Worm (Caenorhabditis elegans): ENCODE data around the gene C26D10.6.

C26D10.6 gene

DNA sequence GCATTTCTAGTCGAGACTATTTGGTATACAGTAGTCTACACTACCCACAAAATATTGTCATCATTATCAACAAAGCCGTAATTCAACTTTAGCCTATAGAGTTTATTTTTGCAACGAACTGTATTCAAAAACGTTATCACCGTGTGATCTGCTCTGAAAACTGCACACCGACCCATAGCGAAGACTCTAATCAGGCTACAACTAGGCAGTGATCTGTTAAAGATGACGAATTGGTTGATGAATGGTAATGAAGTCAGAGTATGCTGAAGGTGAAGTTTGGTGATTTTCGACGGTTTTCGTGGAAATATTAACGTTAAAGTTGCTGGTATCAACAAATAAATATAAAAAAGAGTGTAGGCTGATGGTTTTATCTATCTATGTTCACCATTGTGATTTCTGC lies 32.4 kb upstream of the C26D10.6 start (continued):
- TF ChIP-seq nhr-77 (tag; optimal IDR thresholded peaks at IDR 0.05) (no peak), lin-13 (GFP tag; optimal IDR thresholded peaks at IDR 0.05) (no peak), ces-1 (GFP tag; optimal IDR thresholded peaks at IDR 0.05) (no peak), hlh-11 (tag; optimal IDR thresholded peaks at IDR 0.05) (peak; percentile 76)

DNA sequence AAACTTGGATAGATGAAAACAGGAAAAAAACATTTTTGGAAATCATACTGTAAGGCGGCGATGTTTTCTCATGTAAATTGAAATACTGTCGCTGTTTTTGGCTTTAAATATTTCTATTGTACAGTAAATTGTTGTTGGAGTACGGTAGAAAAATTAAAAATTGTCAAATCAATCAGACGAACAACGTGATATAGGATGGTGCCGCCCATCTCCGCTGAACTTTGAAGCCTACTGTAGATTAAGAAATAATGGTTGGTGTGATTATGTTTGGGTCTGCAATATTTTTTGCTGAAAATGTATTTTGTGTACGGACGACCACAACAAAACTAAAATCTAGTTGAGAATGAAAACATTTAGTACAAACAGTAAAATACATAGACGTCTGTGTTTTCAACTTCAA lies 31.1 kb upstream of the C26D10.6 start:
- TF ChIP-seq pqm-1 (tag; optimal IDR thresholded peaks at IDR 0.05) = peak; percentile 18
- peak; percentile 29 for TF ChIP-seq nhr-28 (tag; optimal IDR thresholded peaks at IDR 0.05)
- TF ChIP-seq lsy-2 (tag; optimal IDR thresholded peaks at IDR 0.05) = peak in 1 of 2 experiments; percentile 56
- no peak for TF ChIP-seq saeg-2 (GFP tag; IDR thresholded peaks at IDR 0.05)

DNA sequence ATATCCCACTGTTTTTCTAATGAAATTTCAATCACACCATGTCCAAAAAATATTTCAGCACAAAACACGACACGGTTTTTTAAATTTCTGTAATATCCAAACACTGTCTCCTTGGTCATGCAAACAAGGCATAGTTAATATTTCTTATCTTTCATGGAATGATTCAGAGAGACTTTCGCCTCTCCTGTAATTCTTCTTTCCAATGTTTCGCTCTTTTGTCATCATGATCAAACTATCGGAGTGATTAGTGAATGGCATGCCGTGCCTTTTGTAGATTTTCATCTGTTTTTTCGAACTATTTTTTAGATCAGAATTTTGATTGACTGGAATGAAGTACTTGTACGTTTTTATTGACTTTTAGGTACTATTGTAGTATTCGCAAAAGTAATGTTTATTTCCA lies 29.8 kb upstream of the C26D10.6 start:
- TF ChIP-seq daf-16 (GFP tag; optimal IDR thresholded peaks at IDR 0.05) = no peak
- peak; percentile 36 for TF ChIP-seq daf-16 (tag; optimal IDR thresholded peaks at IDR 0.05)
- TF ChIP-seq aha-1 (tag) = peak; percentile 72
- TF ChIP-seq unc-130 (GFP tag; optimal IDR thresholded peaks at IDR 0.05) = no peak
- no peak for TF ChIP-seq php-3 (GFP tag; IDR thresholded peaks at IDR 0.05)
- peak; percentile 25; the same call in 1 of the 2 replicates for TF ChIP-seq tra-1 (GFP tag; IDR thresholded peaks at IDR 0.05)
- TF ChIP-seq zip-11 (GFP tag; IDR thresholded peaks at IDR 0.05) = no peak
- TF ChIP-seq madf-9 (GFP tag; conservative IDR thresholded peaks at IDR 0.05) = no peak
- TF ChIP-seq lsy-2 (tag; optimal IDR thresholded peaks at IDR 0.05) = peak in 1 of 2 experiments; percentile 25
- TF ChIP-seq nhr-77 (tag; optimal IDR thresholded peaks at IDR 0.05) = peak; percentile 65
- TF ChIP-seq rbr-2 (tag; optimal IDR thresholded peaks at IDR 0.05) = no peak
- no peak for TF ChIP-seq skn-1 (tag; optimal IDR thresholded peaks at IDR 0.05)
- no peak for TF ChIP-seq ceh-62 (tag; optimal IDR thresholded peaks at IDR 0.05)
- no peak for TF ChIP-seq vab-7 (GFP tag; IDR thresholded peaks at IDR 0.05)
- TF ChIP-seq ceh-20 (GFP tag; IDR thresholded peaks at IDR 0.05) = no peak
- no peak for TF ChIP-seq lin-39 (tag; optimal IDR thresholded peaks at IDR 0.05)
- peak; percentile 37 for TF ChIP-seq nhr-48 (tag; optimal IDR thresholded peaks at IDR 0.05)
- no peak for TF ChIP-seq zag-1 (tag; optimal IDR thresholded peaks at IDR 0.05)
- no peak for TF ChIP-seq jun-1 (tag; optimal IDR thresholded peaks at IDR 0.05)
- TF ChIP-seq mxl-2 (GFP tag; conservative IDR thresholded peaks at IDR 0.05) = no peak
- TF ChIP-seq hlh-30 (tag; optimal IDR thresholded peaks at IDR 0.05; ENCODE audit: insufficient read depth) = peak; percentile 34
- TF ChIP-seq hif-1 (tag; optimal IDR thresholded peaks at IDR 0.05) = no peak
- TF ChIP-seq arid-1 (GFP tag; conservative IDR thresholded peaks at IDR 0.05) = no peak
- no peak for TF ChIP-seq nhr-41 (GFP tag; IDR thresholded peaks at IDR 0.05)
- TF ChIP-seq nhr-6 (tag; optimal IDR thresholded peaks at IDR 0.05) = peak; percentile 20
- TF ChIP-seq Y48G9A.11 (GFP tag; IDR thresholded peaks at IDR 0.05) = no peak
- no peak for TF ChIP-seq nhr-237 (tag; optimal IDR thresholded peaks at IDR 0.05)
- peak in 1 of 2 experiments; percentile 19 for TF ChIP-seq mdl-1 (tag; optimal IDR thresholded peaks at IDR 0.05)
- peak; percentile 43 for TF ChIP-seq nhr-102 (tag; optimal IDR thresholded peaks at IDR 0.05)
- TF ChIP-seq lin-29 (GFP tag; IDR thresholded peaks at IDR 0.05) = no peak
- no peak for TF ChIP-seq dmd-9 (GFP tag; IDR thresholded peaks at IDR 0.05)
- peak; percentile 66 for TF ChIP-seq dve-1 (tag; optimal IDR thresholded peaks at IDR 0.05; ENCODE audit: insufficient read depth)
- TF ChIP-seq mes-2 (tag; optimal IDR thresholded peaks at IDR 0.05; ENCODE audit: poor library complexity, severe bottlenecking) = peak; percentile 44
- no peak for TF ChIP-seq nhr-42 (GFP tag; IDR thresholded peaks at IDR 0.05)
- no peak for TF ChIP-seq ceh-32 (tag; optimal IDR thresholded peaks at IDR 0.05; ENCODE audit: poor library complexity)
- no peak for TF ChIP-seq D1046.2 (GFP tag; IDR thresholded peaks at IDR 0.05)
- TF ChIP-seq Y105C5A.15 (GFP tag; IDR thresholded peaks at IDR 0.05) = no peak
- TF ChIP-seq mxl-3 (GFP tag; optimal IDR thresholded peaks at IDR 0.05) = peak; percentile 2
- no peak for TF ChIP-seq nhr-76 (tag; optimal IDR thresholded peaks at IDR 0.05)
- TF ChIP-seq set-16 (GFP tag; IDR thresholded peaks at IDR 0.05) = no peak
- peak; percentile 76 for TF ChIP-seq nhr-28 (tag; optimal IDR thresholded peaks at IDR 0.05)
- peak; percentile 88 for TF ChIP-seq dmd-6 (GFP tag; IDR thresholded peaks at IDR 0.05)
- no peak for TF ChIP-seq hmg-1.1 (GFP tag; IDR thresholded peaks at IDR 0.05)
